Fruit fly (Drosophila melanogaster): ENCODE results near the gene CG18528.

CG18528 gene

DNA sequence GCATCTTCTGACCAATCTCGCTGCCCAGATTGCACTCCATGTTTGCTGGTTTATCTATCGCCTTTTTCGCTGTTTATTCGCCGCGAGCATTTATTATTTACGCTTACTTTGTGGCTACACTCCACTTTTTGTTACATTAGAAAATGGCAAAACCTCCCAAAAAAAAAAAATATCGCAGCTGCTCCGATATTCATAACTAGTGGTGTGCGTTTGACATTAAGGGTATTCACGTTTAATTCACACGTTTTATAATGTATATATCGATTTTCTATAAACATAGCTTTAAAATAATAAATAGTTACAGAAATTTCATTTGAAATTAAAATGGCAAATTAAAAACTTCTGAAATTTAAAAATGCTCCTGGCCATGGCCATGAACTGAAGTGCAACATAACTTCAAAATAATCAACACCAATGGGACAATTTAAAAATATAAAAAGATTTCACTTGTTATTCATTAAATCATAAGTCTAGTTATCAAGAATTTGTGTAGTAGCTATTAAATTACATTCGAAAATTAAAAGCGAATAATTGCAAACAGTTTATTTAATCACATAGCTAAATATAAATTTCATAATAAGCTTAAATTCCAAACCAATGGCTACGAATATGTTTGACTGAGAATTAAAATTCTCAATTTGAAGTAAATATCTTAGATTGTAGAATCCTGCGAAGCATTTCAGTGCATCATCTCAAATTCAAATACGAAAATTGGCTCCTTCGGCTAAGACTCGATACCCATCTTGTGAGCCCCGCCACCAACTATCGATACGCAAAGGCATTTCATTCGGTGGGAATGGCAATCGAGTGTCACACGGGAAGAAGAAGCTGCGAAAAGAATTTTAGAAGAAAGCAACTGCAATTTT lies 41.5 kb downstream of the CG18528 start, which contains the start of the genes Nab2 and BRWD3 (continued):
- TF ChIP-seq CG17328 (GFP tag; IDR thresholded peaks at IDR 0.05) (peak; percentile 49; the same call in 1 of the 2 replicates), CG12744 (GFP tag; optimal IDR thresholded peaks at IDR 0.05) (peak; percentile 7), org-1 (GFP tag; optimal IDR thresholded peaks at IDR 0.05) (no peak), crol (GFP tag; IDR thresholded peaks at IDR 0.05) (no peak), CG8944 (GFP tag; optimal IDR thresholded peaks at IDR 0.05) (no peak), wdn (GFP tag; IDR thresholded peaks at IDR 0.05) (no peak), esg (GFP tag; conservative IDR thresholded peaks at IDR 0.05) (no peak; the same call in 1 of the 2 replicates), Bteb2 (GFP tag; optimal IDR thresholded peaks at IDR 0.05) (peak; percentile 10), crc (GFP tag; optimal IDR thresholded peaks at IDR 0.05) (no peak), lola (GFP tag; optimal IDR thresholded peaks at IDR 0.05) (peak in 1 of 3 experiments; percentile 67), CG33557 (GFP tag; optimal IDR thresholded peaks at IDR 0.05) (no peak), shn (GFP tag; optimal IDR thresholded peaks at IDR 0.05) (no peak), da (GFP tag; optimal IDR thresholded peaks at IDR 0.05) (no peak), usp (GFP tag; optimal IDR thresholded peaks at IDR 0.05) (no peak), br (optimal IDR thresholded peaks at IDR 0.05) (no peak), CG1603 (tag; optimal IDR thresholded peaks at IDR 0.05) (no peak), row (GFP tag; IDR thresholded peaks at IDR 0.05) (peak; percentile 70), Nf-YA (GFP tag; IDR thresholded peaks at IDR 0.05) (no peak), CG6683 (GFP tag; optimal IDR thresholded peaks at IDR 0.05) (no peak), CG9215 (GFP tag; IDR thresholded peaks at IDR 0.05) (no peak; the same call in 1 of the 2 replicates), lbe (GFP tag; optimal IDR thresholded peaks at IDR 0.05) (no peak), CG2875 (GFP tag; optimal IDR thresholded peaks at IDR 0.05) (no peak), CG11398 (GFP tag; optimal IDR thresholded peaks at IDR 0.05) (no peak), CG12071 (GFP tag; optimal IDR thresholded peaks at IDR 0.05) (no peak), sqz (GFP tag; optimal IDR thresholded peaks at IDR 0.05) (peak; percentile 50), Asciz (GFP tag; optimal IDR thresholded peaks at IDR 0.05) (no peak), tx (GFP tag; optimal IDR thresholded peaks at IDR 0.05) (no peak), Mad (GFP tag; optimal IDR thresholded peaks at IDR 0.05) (peak; percentile 30), Atf3 (GFP tag; optimal IDR thresholded peaks at IDR 0.05) (no peak), CG2678 (tag; optimal IDR thresholded peaks at IDR 0.05) (no peak), CG6813 (GFP tag; optimal IDR thresholded peaks at IDR 0.05) (no peak), CG6254 (GFP tag; optimal IDR thresholded peaks at IDR 0.05) (no peak), az2 (GFP tag; optimal IDR thresholded peaks at IDR 0.05) (peak; percentile 43), fd102C (GFP tag; optimal IDR thresholded peaks at IDR 0.05) (no peak), ind (GFP tag; optimal IDR thresholded peaks at IDR 0.05) (peak; percentile 43), oc (tag; optimal IDR thresholded peaks at IDR 0.05) (no peak), Dbx (GFP tag; IDR thresholded peaks at IDR 0.05) (peak; percentile 19; the same call in 1 of the 3 replicates), tap (tag; optimal IDR thresholded peaks at IDR 0.05) (no peak), psq (GFP tag; optimal IDR thresholded peaks at IDR 0.05) (no peak), CG8388 (GFP tag; optimal IDR thresholded peaks at IDR 0.05) (no peak), dimm (GFP tag; IDR thresholded peaks at IDR 0.05) (no peak), CG9817 (tag; optimal IDR thresholded peaks at IDR 0.05) (peak; percentile 58), Ada2b (GFP tag; IDR thresholded peaks at IDR 0.05) (no peak), pzg (GFP tag; optimal IDR thresholded peaks at IDR 0.05) (peak; percentile 62), CG11560 (tag; IDR thresholded peaks at IDR 0.05) (peak; percentile 57; the same call in 2 of the 3 replicates), CG2116 (GFP tag; optimal IDR thresholded peaks at IDR 0.05) (peak; percentile 53), CTCF (GFP tag; optimal IDR thresholded peaks at IDR 0.05) (no peak), Sin3A (optimal IDR thresholded peaks at IDR 0.05) (peak; percentile 18), CG6175 (GFP tag; IDR thresholded peaks at IDR 0.05) (no peak), yki (optimal IDR thresholded peaks at IDR 0.05) (no peak), ewg (GFP tag; optimal IDR thresholded peaks at IDR 0.05) (no peak)

Measured in whole organism, embryonic.